Fruit fly (Drosophila melanogaster) whole organism, pupa: ENCODE measurements around the gene CG8924.

Experiments used
- CG15710 ChIP-seq: fragments of 200-800 bp; sonication (Bioruptor generic); optimal IDR thresholded peaks from 2 replicates; lab custom pipeline; 2018; ENCODE audit warnings: missing biosample characterization, mild to moderate bottlenecking, missing genetic modification characterization, moderate library complexity
- EcR ChIP-seq: fragments of 200-800 bp; sonication (Bioruptor generic); optimal IDR thresholded peaks from 3 replicates; lab custom pipeline; 2019; ENCODE audit warnings: missing biosample characterization, missing genetic modification characterization, mild to moderate bottlenecking, moderate library complexity, missing genetic modification reagents
- Snoo ChIP-seq: fragments of 200-800 bp; sonication (Bioruptor generic); optimal IDR thresholded peaks from 3 replicates; lab custom pipeline; 2017; ENCODE audit warnings: missing biosample characterization, mild to moderate bottlenecking, missing genetic modification characterization, inconsistent platforms
- fd96Ca ChIP-seq: fragments of 200-800 bp; sonication (Bioruptor generic); IDR thresholded peaks from 3 replicates; pipeline ENCODE4 v1.3.6; 2022; ENCODE audit warnings: missing biosample characterization, missing genetic modification characterization

- TF ChIP-seq fd96Ca (GFP tag; lab: Robert Waterston, UW) (no peak), EcR (GFP tag; lab: Kevin White, UChicago) (no peak), CG15710 (no peak), Snoo (tag; lab: Kevin White, UChicago) (no peak)
Measured at dm6 chrX:15940956-15941246, at the start of gene CG8924.
